Fruit fly (Drosophila melanogaster): Measurements from ENCODE around the gene Ipp.

The Ipp gene

DNA sequence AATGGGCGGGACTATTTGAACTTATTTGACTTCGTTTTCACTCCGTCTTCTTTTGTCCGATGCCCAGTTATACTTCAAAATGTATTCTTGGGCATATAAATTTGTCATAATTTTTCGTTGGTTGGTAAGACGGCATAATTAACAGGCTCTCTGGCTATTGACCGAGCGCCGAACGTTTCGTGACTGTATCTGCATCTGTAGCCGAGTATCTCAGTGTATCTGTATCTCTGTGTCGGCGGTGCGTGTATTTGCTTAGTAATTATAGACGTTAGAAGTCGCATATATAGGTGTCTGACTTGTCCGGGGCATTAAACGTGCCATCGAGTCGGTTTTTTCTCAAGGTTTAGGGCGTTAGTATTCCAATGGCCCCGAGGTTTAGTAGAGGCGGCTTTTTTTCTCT is 46.6 kb downstream of the Ipp start (continued):
- TF ChIP-seq Adf1 (GFP tag; IDR thresholded peaks at IDR 0.05) (no peak; the same call in 1 of the 2 replicates), CG3163 (GFP tag; optimal IDR thresholded peaks at IDR 0.05) (peak; percentile 11), CG15514 (GFP tag; optimal IDR thresholded peaks at IDR 0.05) (peak; percentile 15), CG18599 (GFP tag; optimal IDR thresholded peaks at IDR 0.05) (no peak), ftz-f1 (GFP tag; optimal IDR thresholded peaks at IDR 0.05) (peak; percentile 36), usp (GFP tag; optimal IDR thresholded peaks at IDR 0.05) (no peak), Tbp (GFP tag; optimal IDR thresholded peaks at IDR 0.05) (no peak), ro (GFP tag; IDR thresholded peaks at IDR 0.05) (no peak), gce (GFP tag; IDR thresholded peaks at IDR 0.05) (no peak), dm (GFP tag; optimal IDR thresholded peaks at IDR 0.05) (no peak), CG10209 (GFP tag; optimal IDR thresholded peaks at IDR 0.05) (no peak), CG12744 (GFP tag; optimal IDR thresholded peaks at IDR 0.05) (no peak), Bdp1 (GFP tag; optimal IDR thresholded peaks at IDR 0.05) (no peak), CG17802 (tag; optimal IDR thresholded peaks at IDR 0.05) (no peak), sr (GFP tag; IDR thresholded peaks at IDR 0.05) (0 out of 3 replicates have a peak, but pooled peaks have one; percentile 5), CG3281 (GFP tag; optimal IDR thresholded peaks at IDR 0.05) (no peak), yki (optimal IDR thresholded peaks at IDR 0.05) (no peak), so (GFP tag; IDR thresholded peaks at IDR 0.05) (peak; percentile 53; the same call in 1 of the 3 replicates), HmgD (GFP tag; optimal IDR thresholded peaks at IDR 0.05) (no peak), Med (GFP tag) (peak; percentile 78), CG6813 (GFP tag; optimal IDR thresholded peaks at IDR 0.05) (peak; percentile 6), en (GFP tag; optimal IDR thresholded peaks at IDR 0.05) (no peak), CG3847 (GFP tag; IDR thresholded peaks at IDR 0.05) (no peak), CG4707 (GFP tag; optimal IDR thresholded peaks at IDR 0.05) (no peak), CG8924 (tag; optimal IDR thresholded peaks at IDR 0.05) (no peak), CG3065 (GFP tag; optimal IDR thresholded peaks at IDR 0.05) (no peak), br (optimal IDR thresholded peaks at IDR 0.05) (no peak), cad (GFP tag; optimal IDR thresholded peaks at IDR 0.05) (no peak), HHEX (GFP tag; optimal IDR thresholded peaks at IDR 0.05) (peak; percentile 22), CG13894 (tag; optimal IDR thresholded peaks at IDR 0.05) (peak; percentile 18), fru (optimal IDR thresholded peaks at IDR 0.05) (no peak), Lpt (GFP tag; optimal IDR thresholded peaks at IDR 0.05) (no peak), lab (GFP tag; optimal IDR thresholded peaks at IDR 0.05) (peak; percentile 6), CG9797 (GFP tag; optimal IDR thresholded peaks at IDR 0.05) (no peak), Meics (GFP tag; optimal IDR thresholded peaks at IDR 0.05) (peak; percentile 18), CG6765 (GFP tag; optimal IDR thresholded peaks at IDR 0.05) (no peak), crp (GFP tag; optimal IDR thresholded peaks at IDR 0.05) (no peak), Ada2b (GFP tag; IDR thresholded peaks at IDR 0.05) (no peak), Ssrp (tag; optimal IDR thresholded peaks at IDR 0.05) (no peak), zen (tag; optimal IDR thresholded peaks at IDR 0.05) (no peak), sc (optimal IDR thresholded peaks at IDR 0.05) (no peak), sc (GFP tag; optimal IDR thresholded peaks at IDR 0.05) (no peak), CG13123 (GFP tag; optimal IDR thresholded peaks at IDR 0.05) (no peak), CG4820 (GFP tag; optimal IDR thresholded peaks at IDR 0.05) (no peak), esg (GFP tag; conservative IDR thresholded peaks at IDR 0.05) (no peak), CG1792 (GFP tag; optimal IDR thresholded peaks at IDR 0.05) (no peak), CG31388 (GFP tag; optimal IDR thresholded peaks at IDR 0.05) (no peak), bcd (GFP tag; optimal IDR thresholded peaks at IDR 0.05) (no peak), psq (GFP tag; optimal IDR thresholded peaks at IDR 0.05) (no peak), Doc2 (GFP tag; IDR thresholded peaks at IDR 0.05) (no peak), CG8944 (GFP tag; optimal IDR thresholded peaks at IDR 0.05) (no peak), tna (GFP tag; IDR thresholded peaks at IDR 0.05; ENCODE audit: partially characterized antibody) (no peak), CG6272 (GFP tag; IDR thresholded peaks at IDR 0.05) (no peak), ci (GFP tag; IDR thresholded peaks at IDR 0.05) (0 out of 3 replicates have a peak, but pooled peaks have one; percentile 55)
